Worm (Caenorhabditis elegans): ENCODE data around the gene eor-2.

- TF ChIP-seq lin-13 (GFP tag; optimal IDR thresholded peaks at IDR 0.05) (no peak), snpc-4 (tag; optimal IDR thresholded peaks at IDR 0.05) (no peak), zag-1 (tag; optimal IDR thresholded peaks at IDR 0.05) (no peak), elt-1 (tag; optimal IDR thresholded peaks at IDR 0.05) (no peak), ztf-11 (tag; optimal IDR thresholded peaks at IDR 0.05) (no peak)
Observed at ce11 chrX:14649224-14649623, 46.4 kb downstream of the eor-2 start.

Measured in whole organism, L2 larva.